Fruit fly (Drosophila melanogaster): ENCODE measurements around the gene unc-119.

DNA sequence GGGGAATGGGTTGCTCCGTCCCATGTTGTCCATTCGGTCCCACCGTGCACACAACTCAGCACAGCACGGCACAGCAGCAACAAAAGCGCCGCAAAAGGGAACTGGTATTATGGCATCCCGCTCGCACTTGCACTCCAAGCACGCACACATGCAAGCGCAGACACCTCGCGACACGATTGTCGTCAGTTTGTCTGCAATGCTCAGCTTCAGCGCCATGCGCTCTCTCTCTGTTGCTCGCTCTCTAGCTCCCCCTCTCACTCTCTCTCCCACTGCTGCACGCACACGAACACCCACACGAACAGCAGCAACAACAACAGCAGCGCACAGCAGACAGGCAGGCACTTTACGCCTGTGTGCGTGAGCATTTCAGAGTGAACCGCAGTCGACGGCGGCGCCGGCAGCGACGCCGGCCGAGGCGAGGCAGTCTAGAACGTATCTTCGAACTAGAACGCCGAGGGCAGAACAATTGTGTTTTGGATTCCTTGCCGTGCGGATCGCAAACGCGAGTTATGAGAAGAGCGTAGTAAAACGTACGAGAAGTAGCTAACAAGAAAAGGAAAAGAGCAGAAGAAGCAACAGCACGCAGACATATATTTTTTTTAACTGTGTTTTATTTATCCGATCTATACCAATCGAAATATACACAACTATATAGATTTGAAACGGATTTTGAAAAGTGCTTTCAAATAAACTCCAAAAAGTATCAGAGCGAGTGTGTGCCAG lies 16.5 kb upstream of the unc-119 start, which contains the start of gene brk:
- TF ChIP-seq bab1 (GFP tag; optimal IDR thresholded peaks at IDR 0.05), result peak; percentile 71
- TF ChIP-seq ovo (GFP tag; optimal IDR thresholded peaks at IDR 0.05), result no peak
- peak; percentile 73 for TF ChIP-seq Mnt (GFP tag; optimal IDR thresholded peaks at IDR 0.05)
- TF ChIP-seq Hr96 (GFP tag; optimal IDR thresholded peaks at IDR 0.05), result peak; percentile 28
- no peak for TF ChIP-seq CG5204 (GFP tag; optimal IDR thresholded peaks at IDR 0.05)
- no peak for TF ChIP-seq CG14711 (tag; optimal IDR thresholded peaks at IDR 0.05)
